Fruit fly (Drosophila melanogaster): Measurements from ENCODE around the gene CG14195.

dm6 chrX:19261071-19261470 is 49.2 kb upstream of the CG14195 start, which contains the start of gene rictor:
- TF ChIP-seq Pif1B (GFP tag; optimal IDR thresholded peaks at IDR 0.05) (no peak), CG32121 (GFP tag; IDR thresholded peaks at IDR 0.05) (no peak)
